Worm (Caenorhabditis elegans): ENCODE results near the gene pqn-8.

DNA sequence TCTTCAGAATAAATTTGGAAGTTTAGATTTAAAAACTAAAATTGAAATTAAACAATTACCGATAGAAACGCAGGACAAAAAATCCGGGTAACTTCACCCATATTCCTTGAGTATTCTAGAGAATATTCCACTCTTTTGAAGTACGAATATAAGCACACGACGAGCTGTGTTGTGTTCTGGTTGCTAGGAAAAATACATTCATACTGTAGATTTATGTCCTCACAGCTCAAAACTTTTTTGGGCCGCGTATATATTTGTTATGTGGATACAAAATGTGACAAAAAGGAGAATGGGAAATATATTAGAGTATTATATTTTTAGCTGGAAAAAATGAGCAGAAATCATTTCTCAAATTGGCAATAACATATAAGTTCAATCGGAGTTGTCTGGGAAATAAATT lies 35.4 kb upstream of the pqn-8 start, which contains the start of gene M04D8.5:
- TF ChIP-seq flt-1 (GFP tag; IDR thresholded peaks at IDR 0.05): no peak
- TF ChIP-seq tab-1 (GFP tag; IDR thresholded peaks at IDR 0.05): no peak
- TF ChIP-seq ztf-29 (GFP tag; IDR thresholded peaks at IDR 0.05): no peak
- TF ChIP-seq ztf-23 (GFP tag; IDR thresholded peaks at IDR 0.05): no peak
